Worm (Caenorhabditis elegans): Measurements from ENCODE around the gene gcy-23.
"Not testable (repeated sequence)": the region's sequence is repeated elsewhere in the genome, so short reads cannot be mapped to it uniquely, and the experiment has no call there.

The gcy-23 gene

ce11 chrIV:3303690-3304089 is 14.6 kb upstream of the gcy-23 start, which contains the start of gene idpp-12:
TSS of gene idpp-12 (plus strand) at chrIV:3303990.
- not testable (repeated sequence) for TF ChIP-seq F13H6.1, nfya-1, pax-1 (tag; optimal IDR thresholded peaks at IDR 0.05)

ce11 chrIV:3302058-3302457 is 12.9 kb upstream of the gcy-23 start, which contains the start of gene W08E12.4:
TSS of gene W08E12.4 (plus strand) at chrIV:3302358.
- not testable (repeated sequence) for TF ChIP-seq ref-2, pha-4, elt-2 (tag; optimal IDR thresholded peaks at IDR 0.05)

- TF ChIP-seq hlh-6 (tag; optimal IDR thresholded peaks at IDR 0.05) (no peak), ref-2 (tag; optimal IDR thresholded peaks at IDR 0.05) (no peak), nfya-1 (tag; optimal IDR thresholded peaks at IDR 0.05) (no peak), ceh-2 (tag; optimal IDR thresholded peaks at IDR 0.05) (no peak), madf-2 (tag; optimal IDR thresholded peaks at IDR 0.05) (no peak), unc-3 (GFP tag; conservative IDR thresholded peaks at IDR 0.05) (no peak), unc-3 (tag; optimal IDR thresholded peaks at IDR 0.05) (no peak), sdc-2 (tag; optimal IDR thresholded peaks at IDR 0.05) (no peak), lim-6 (tag; optimal IDR thresholded peaks at IDR 0.05) (no peak)
Measured at ce11 chrIV:3300492-3300891, 11.4 kb upstream of the gcy-23 start, which contains the start of gene W08E12.5. TSS of gene W08E12.5 (plus strand) at chrIV:3300792.

- TF ChIP-seq hlh-15 (tag; optimal IDR thresholded peaks at IDR 0.05) (no peak), hlh-8 (tag; optimal IDR thresholded peaks at IDR 0.05) (no peak), ceh-6 (GFP tag; optimal IDR thresholded peaks at IDR 0.05) (no peak), unc-86 (tag; optimal IDR thresholded peaks at IDR 0.05) (no peak), ama-1 (optimal IDR thresholded peaks at IDR 0.05) (no peak), T23F11.4 (GFP tag; optimal IDR thresholded peaks at IDR 0.05) (no peak), ceh-22 (tag; optimal IDR thresholded peaks at IDR 0.05) (no peak)
Measured at ce11 chrIV:3299229-3299628, 10.1 kb upstream of the gcy-23 start.

- TF ChIP-seq unc-42 (tag; optimal IDR thresholded peaks at IDR 0.05): no peak
- TF ChIP-seq hlh-30 (tag; optimal IDR thresholded peaks at IDR 0.05; ENCODE audit: insufficient read depth): no peak
- TF ChIP-seq ahr-1 (tag; optimal IDR thresholded peaks at IDR 0.05): no peak
- TF ChIP-seq ama-1 (optimal IDR thresholded peaks at IDR 0.05): no peak
- no peak for TF ChIP-seq unc-3 (GFP tag; conservative IDR thresholded peaks at IDR 0.05)
- TF ChIP-seq unc-3 (tag; optimal IDR thresholded peaks at IDR 0.05): no peak
- no peak for TF ChIP-seq ref-2 (tag; optimal IDR thresholded peaks at IDR 0.05)
- TF ChIP-seq unc-86 (tag; optimal IDR thresholded peaks at IDR 0.05): no peak
- TF ChIP-seq unc-55 (GFP tag; optimal IDR thresholded peaks at IDR 0.05): no peak
- no peak for TF ChIP-seq ceh-6 (GFP tag; optimal IDR thresholded peaks at IDR 0.05)
- TF ChIP-seq ceh-14 (tag; optimal IDR thresholded peaks at IDR 0.05): no peak
- no peak for TF ChIP-seq fkh-10 (GFP tag; optimal IDR thresholded peaks at IDR 0.05)
Measured at ce11 chrIV:3298300-3298699, 9.2 kb upstream of the gcy-23 start, which contains the start of gene W08E12.6. TSS of gene W08E12.6 (plus strand) at chrIV:3298600.

ce11 chrIV:3296578-3297549 is 7.7 kb upstream of the gcy-23 start:
- TF ChIP-seq ref-2 (tag; optimal IDR thresholded peaks at IDR 0.05) (no peak), npax-4 (tag; optimal IDR thresholded peaks at IDR 0.05) (no peak), nhr-232 (tag; optimal IDR thresholded peaks at IDR 0.05) (no peak), ceh-2 (tag; optimal IDR thresholded peaks at IDR 0.05) (no peak), fax-1 (tag; optimal IDR thresholded peaks at IDR 0.05) (no peak), pros-1 (tag; optimal IDR thresholded peaks at IDR 0.05) (no peak), dmd-4 (tag; optimal IDR thresholded peaks at IDR 0.05; ENCODE audit: borderline replicate concordance) (no peak), lim-6 (tag; optimal IDR thresholded peaks at IDR 0.05) (no peak), ama-1 (optimal IDR thresholded peaks at IDR 0.05) (no peak), ttx-3 (tag; optimal IDR thresholded peaks at IDR 0.05) (no peak)
